Worm (Caenorhabditis elegans) whole organism, L4 larva: ENCODE results near the gene C50B6.1.

Experiments
- pha-4 ChIP-seq, 2 experiments: fragments of 150-350 bp in 1 of 2; fragments of 200-800 bp in 1 of 2; sonication (Bioruptor generic) in 1 of 2; IDR thresholded peaks in 1 of 2; optimal IDR thresholded peaks in 1 of 2; 2 replicates each; pipeline versions ENCODE4 v1.3.6 to Lab custom; 2014 to 2022; ENCODE audit warnings: missing genetic modification characterization in 2 of 2, missing genetic modification reagents in 2 of 2, missing biosample characterization in 1 of 2, missing compliant biosample characterization in 1 of 2
- zag-1 ChIP-seq: fragments of 150-350 bp; optimal IDR thresholded peaks from 2 replicates; lab custom pipeline; 2014; ENCODE audit warnings: missing biosample characterization, missing genetic modification characterization

DNA sequence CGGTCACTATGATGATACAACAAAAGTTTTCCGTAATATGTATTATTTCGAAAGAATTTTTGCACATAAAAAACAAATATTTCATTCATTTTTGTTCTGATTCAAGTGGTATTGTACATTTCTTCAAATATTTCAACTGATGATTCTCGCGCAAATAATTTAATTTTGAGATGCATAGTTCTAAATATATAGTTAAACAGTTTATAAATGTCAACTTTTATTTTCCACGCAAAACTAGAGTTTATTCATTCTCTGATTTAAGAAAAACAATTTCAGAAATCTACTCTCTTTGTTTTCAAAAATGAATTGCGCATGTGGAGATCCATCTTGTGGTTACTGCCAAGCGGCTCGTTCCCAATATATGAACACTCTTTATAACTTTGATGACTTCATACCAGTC is 44.5 kb upstream of the C50B6.1 start, which contains the start of gene zip-5:
- TF ChIP-seq pha-4 (GFP tag; IDR thresholded peaks at IDR 0.05; lab: Robert Waterston, UW) = no peak
- no peak for TF ChIP-seq pha-4 (tag; optimal IDR thresholded peaks at IDR 0.05; lab: Kevin White, UChicago)
- no peak for TF ChIP-seq zag-1
